Worm (Caenorhabditis elegans) whole organism, L4/young adult: ENCODE measurements around the gene F47E1.20.

Experiments used
- W03F9.2 ChIP-seq: fragments of 150-350 bp; optimal IDR thresholded peaks from 2 replicates; lab custom pipeline; 2014; ENCODE audit warnings: missing biosample characterization, missing genetic modification characterization
- dao-5 ChIP-seq: sonication (generic microtip); optimal IDR thresholded peaks from 2 replicates; lab custom pipeline; 2016; ENCODE audit warnings: missing genotype, missing genetic modification characterization, moderate library complexity, missing compliant biosample characterization
- him-1 ChIP-seq: sonication (generic microtip); optimal IDR thresholded peaks from 2 replicates; lab custom pipeline; 2016; ENCODE audit warnings: missing genotype, missing genetic modification reagents, missing genetic modification characterization, missing compliant biosample characterization

- TF ChIP-seq dao-5 (tag; lab: Kevin White, UChicago) (no peak), W03F9.2 (no peak), him-1 (no peak)
These were observed 26.0 kb upstream of the F47E1.20 start, which contains the start of gene T25B6.6 for ce11 chrX:9022779-9023178.
